Worm (Caenorhabditis elegans) whole organism, L4/young adult: ENCODE data around the gene haly-1.

Source experiments
- W03F9.2 ChIP-seq: fragments of 150-350 bp; optimal IDR thresholded peaks from 2 replicates; lab custom pipeline; 2014; ENCODE audit warnings: missing biosample characterization, missing genetic modification characterization
- him-1 ChIP-seq: sonication (generic microtip); optimal IDR thresholded peaks from 2 replicates; lab custom pipeline; 2016; ENCODE audit warnings: missing genotype, missing genetic modification reagents, missing genetic modification characterization, missing compliant biosample characterization

DNA sequence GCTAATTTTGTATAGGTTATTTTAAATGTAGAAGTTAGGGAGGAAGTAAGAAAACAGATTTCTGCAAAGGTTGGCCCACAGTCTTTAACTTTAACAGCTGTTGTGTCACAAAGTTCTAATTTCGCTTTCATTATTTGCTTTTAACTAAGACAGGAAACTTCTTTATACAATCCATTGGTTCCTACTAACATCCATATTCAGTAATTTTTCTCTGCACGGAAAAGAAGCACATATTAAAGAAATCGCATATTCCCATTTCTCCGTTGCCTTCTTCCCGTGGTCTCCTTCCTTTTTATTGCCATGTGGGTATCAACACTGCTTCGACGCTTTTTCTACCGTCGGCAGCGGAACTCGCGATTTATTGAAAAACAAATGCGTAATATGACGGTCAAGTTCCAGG, 14.4 kb downstream of the haly-1 start, which contains the start of gene T21E8.6:
- no peak for TF ChIP-seq him-1
- no peak for TF ChIP-seq W03F9.2 (tag; lab: Kevin White, UChicago)
